Fruit fly (Drosophila melanogaster) whole organism, embryonic: ENCODE data around the gene Cipc.

ENCODE experiments used
- ATbp ChIP-seq: fragments of 200-800 bp; sonication (Bioruptor generic); optimal IDR thresholded peaks from 2 replicates; lab custom pipeline; 2017; ENCODE audit warnings: missing biosample characterization, mild to moderate bottlenecking, missing genetic modification characterization, missing genetic modification reagents
- CG11398 ChIP-seq: fragments of 200-800 bp; sonication (Bioruptor generic); optimal IDR thresholded peaks from 2 replicates; lab custom pipeline; 2016; ENCODE audit warnings: missing biosample characterization, missing genetic modification characterization
- CG12744 ChIP-seq: fragments of 200-800 bp; sonication (Bioruptor generic); optimal IDR thresholded peaks from 2 replicates; lab custom pipeline; 2016; ENCODE audit warnings: missing biosample characterization, missing genetic modification characterization
- CG1602 ChIP-seq: fragments of 200-800 bp; sonication (Bioruptor generic); optimal IDR thresholded peaks from 3 replicates; lab custom pipeline; 2016; ENCODE audit warnings: missing biosample characterization, missing genetic modification characterization
- CG16813 ChIP-seq: fragments of 200-800 bp; sonication (Bioruptor generic); IDR thresholded peaks from 3 replicates; pipeline ENCODE4 v1.3.6; 2022; ENCODE audit warnings: missing biosample characterization, missing genetic modification characterization; ENCODE audit not compliant: partially characterized antibody
- CG17361 ChIP-seq: fragments of 200-800 bp; sonication (Bioruptor generic); IDR thresholded peaks from 3 replicates; pipeline ENCODE4 v1.3.6; 2022; ENCODE audit warnings: missing biosample characterization, missing genetic modification characterization
- CG1832 ChIP-seq: fragments of 200-800 bp; sonication (Bioruptor generic); optimal IDR thresholded peaks from 2 replicates; lab custom pipeline; 2017; ENCODE audit warnings: missing biosample characterization, mild to moderate bottlenecking, missing genetic modification characterization, inconsistent platforms
- CG18476 ChIP-seq: fragments of 200-800 bp; sonication (Bioruptor generic); optimal IDR thresholded peaks from 2 replicates; lab custom pipeline; 2016; ENCODE audit warnings: missing biosample characterization, mild to moderate bottlenecking, missing genetic modification characterization
- CG18764 ChIP-seq: fragments of 200-800 bp; sonication (Bioruptor generic); optimal IDR thresholded peaks from 3 replicates; lab custom pipeline; 2016; ENCODE audit warnings: missing biosample characterization, missing genetic modification characterization
- CG2678 ChIP-seq: fragments of 200-800 bp; sonication (Bioruptor generic); optimal IDR thresholded peaks from 3 replicates; lab custom pipeline; 2019; ENCODE audit warnings: missing biosample characterization, mild to moderate bottlenecking, missing genetic modification characterization, moderate library complexity
- CG31441 ChIP-seq: fragments of 200-800 bp; sonication (Bioruptor generic); IDR thresholded peaks from 2 replicates; pipeline ENCODE4 v1.3.6; 2022; ENCODE audit warnings: missing biosample characterization, missing genetic modification characterization
- CG3281 ChIP-seq: fragments of 200-800 bp; sonication (Bioruptor generic); optimal IDR thresholded peaks from 3 replicates; lab custom pipeline; 2017; ENCODE audit warnings: missing biosample characterization, mild to moderate bottlenecking, missing genetic modification characterization
- CG34422 ChIP-seq: fragments of 200-800 bp; sonication (Bioruptor generic); IDR thresholded peaks from 3 replicates; pipeline ENCODE4 v1.3.6; 2022; ENCODE audit warnings: missing biosample characterization, missing genetic modification characterization
- CG3726 ChIP-seq: fragments of 200-800 bp; sonication (Bioruptor generic); IDR thresholded peaks from 3 replicates; pipeline ENCODE4, ENCODE4 v1.3.6; 2022; ENCODE audit warnings: missing biosample characterization, missing genetic modification characterization
- CG4707 ChIP-seq: fragments of 200-800 bp; sonication (Bioruptor generic); optimal IDR thresholded peaks from 2 replicates; lab custom pipeline; 2018; ENCODE audit warnings: missing biosample characterization, mild to moderate bottlenecking, missing genetic modification characterization, moderate library complexity
- CG4730 ChIP-seq: fragments of 200-800 bp; sonication (Bioruptor generic); IDR thresholded peaks from 2 replicates; pipeline ENCODE4 v1.3.6; 2022; ENCODE audit warnings: missing biosample characterization, missing genetic modification characterization
- CG5953 ChIP-seq: fragments of 200-800 bp; sonication (Bioruptor generic); IDR thresholded peaks from 2 replicates; pipeline ENCODE4 v1.3.6; 2022; ENCODE audit warnings: missing biosample characterization, missing genetic modification characterization
- CG6175 ChIP-seq: fragments of 200-800 bp; sonication (Bioruptor generic); IDR thresholded peaks from 3 replicates; pipeline ENCODE4 v1.3.6; 2022; ENCODE audit warnings: missing biosample characterization, missing genetic modification characterization
- CG7839 ChIP-seq: fragments of 200-800 bp; sonication (Bioruptor generic); optimal IDR thresholded peaks from 3 replicates; lab custom pipeline; 2018; ENCODE audit warnings: missing biosample characterization, mild to moderate bottlenecking, missing genetic modification characterization, moderate library complexity
- CG8089 ChIP-seq: fragments of 200-800 bp; sonication (Bioruptor generic); optimal IDR thresholded peaks from 3 replicates; lab custom pipeline; 2016; ENCODE audit warnings: missing biosample characterization, missing genetic modification characterization
- CG8478 ChIP-seq: fragments of >200 bp; optimal IDR thresholded peaks from 2 replicates; lab custom pipeline; 2018
- CG9437 ChIP-seq: fragments of 200-800 bp; sonication (Bioruptor generic); optimal IDR thresholded peaks from 2 replicates; lab custom pipeline; 2018; ENCODE audit warnings: missing biosample characterization, mild to moderate bottlenecking, missing genetic modification characterization
- CG9727 ChIP-seq: fragments of 200-800 bp; sonication (Bioruptor generic); optimal IDR thresholded peaks from 3 replicates; lab custom pipeline; 2017; ENCODE audit warnings: missing biosample characterization, mild to moderate bottlenecking, missing genetic modification characterization
- D ChIP-seq, 2 experiments: fragments of 200-800 bp in 1 of 2; fragments of >200 bp in 1 of 2; sonication (Bioruptor generic) in 1 of 2; optimal IDR thresholded peaks; 2 replicates in 1 of 2; 3 replicates in 1 of 2; lab custom pipeline; 2017; ENCODE audit warnings: mild to moderate bottlenecking in 1 of 2, missing biosample characterization in 1 of 2, missing genetic modification characterization in 1 of 2, missing genetic modification reagents in 1 of 2
- ERR ChIP-seq: fragments of 200-800 bp; sonication (Bioruptor generic); optimal IDR thresholded peaks from 2 replicates; lab custom pipeline; 2016; ENCODE audit warnings: missing biosample characterization, missing genetic modification characterization
- H15 ChIP-seq: fragments of 200-800 bp; sonication (Bioruptor generic); IDR thresholded peaks from 3 replicates; pipeline ENCODE4 v1.3.6; 2022; ENCODE audit warnings: missing biosample characterization, missing genetic modification characterization
- HLH3B ChIP-seq: fragments of 200-800 bp; sonication (Bioruptor generic); IDR thresholded peaks from 2 replicates; pipeline ENCODE4 v1.3.6; 2022; ENCODE audit warnings: missing biosample characterization, missing genetic modification characterization
- Hr39 ChIP-seq: fragments of >200 bp; optimal IDR thresholded peaks from 2 replicates; lab custom pipeline; 2017
- Mes4 ChIP-seq: fragments of 200-800 bp; sonication (Bioruptor generic); optimal IDR thresholded peaks from 2 replicates; lab custom pipeline; 2016; ENCODE audit warnings: missing biosample characterization, missing genetic modification characterization
- NK7.1 ChIP-seq: fragments of 200-800 bp; sonication (Bioruptor generic); optimal IDR thresholded peaks from 3 replicates; lab custom pipeline; 2016; ENCODE audit warnings: missing biosample characterization, missing genetic modification characterization
- Optix ChIP-seq: fragments of 200-800 bp; sonication (Bioruptor generic); IDR thresholded peaks from 3 replicates; pipeline ENCODE4 v1.3.6; 2022; ENCODE audit warnings: missing biosample characterization, missing genetic modification characterization
- Ptx1 ChIP-seq: fragments of 200-800 bp; sonication (Bioruptor generic); IDR thresholded peaks from 2 replicates; pipeline ENCODE4 v1.3.6; 2022; ENCODE audit warnings: missing biosample characterization, missing genetic modification characterization
- Rx ChIP-seq: fragments of 200-800 bp; sonication (Bioruptor generic); IDR thresholded peaks from 2 replicates; pipeline ENCODE4 v1.3.6; 2022; ENCODE audit warnings: missing biosample characterization, missing genetic modification characterization
- ase ChIP-seq: fragments of 200-800 bp; sonication (Bioruptor generic); IDR thresholded peaks from 3 replicates; pipeline ENCODE4 v1.3.6; 2022; ENCODE audit warnings: missing biosample characterization, missing genetic modification characterization
- ci ChIP-seq: fragments of 200-800 bp; sonication (Bioruptor generic); IDR thresholded peaks from 3 replicates; pipeline ENCODE4 v1.3.6; 2022; ENCODE audit warnings: missing biosample characterization, missing genetic modification characterization
- crc ChIP-seq: fragments of 200-800 bp; sonication (Bioruptor generic); optimal IDR thresholded peaks from 2 replicates; lab custom pipeline; 2016; ENCODE audit warnings: missing biosample characterization, missing genetic modification characterization
- dpn ChIP-seq, 2 experiments: fragments of 200-800 bp; sonication (Bioruptor generic); optimal IDR thresholded peaks; 3 replicates each; lab custom pipeline; 2016; ENCODE audit warnings: missing biosample characterization in 2 of 2, missing genetic modification characterization in 2 of 2
- fd96Cb ChIP-seq: fragments of 200-800 bp; sonication (Bioruptor generic); optimal IDR thresholded peaks from 2 replicates; lab custom pipeline; 2018; ENCODE audit warnings: missing biosample characterization, mild to moderate bottlenecking, missing genetic modification characterization, moderate library complexity
- lab ChIP-seq: fragments of 200-800 bp; sonication (Bioruptor generic); optimal IDR thresholded peaks from 3 replicates; lab custom pipeline; 2017; ENCODE audit warnings: missing biosample characterization, missing genetic modification characterization, mild to moderate bottlenecking, moderate library complexity, missing genetic modification reagents
- lilli ChIP-seq: fragments of 200-800 bp; sonication (Bioruptor generic); optimal IDR thresholded peaks from 3 replicates; lab custom pipeline; 2016; ENCODE audit warnings: missing biosample characterization, missing genetic modification characterization
- mld ChIP-seq: fragments of 200-800 bp; sonication (Bioruptor generic); IDR thresholded peaks from 3 replicates; pipeline ENCODE4 v1.3.6; 2022; ENCODE audit warnings: missing biosample characterization, missing genetic modification characterization; ENCODE audit not compliant: partially characterized antibody
- nom ChIP-seq: fragments of 200-800 bp; sonication (Bioruptor generic); optimal IDR thresholded peaks from 2 replicates; lab custom pipeline; 2017; ENCODE audit warnings: missing biosample characterization, missing genetic modification characterization, mild to moderate bottlenecking, moderate library complexity, missing genetic modification reagents
- otp ChIP-seq: fragments of 200-800 bp; sonication (Bioruptor generic); IDR thresholded peaks from 3 replicates; pipeline ENCODE4, ENCODE4 v1.3.6; 2022; ENCODE audit warnings: missing biosample characterization, missing genetic modification characterization
- peb ChIP-seq: fragments of 200-800 bp; sonication (Bioruptor generic); IDR thresholded peaks from 2 replicates; pipeline ENCODE4 v1.3.6; 2022; ENCODE audit warnings: missing biosample characterization, missing genetic modification characterization
- row ChIP-seq: fragments of 200-800 bp; sonication (Bioruptor generic); IDR thresholded peaks from 3 replicates; pipeline ENCODE4 v1.3.6; 2022; ENCODE audit warnings: missing biosample characterization, missing genetic modification characterization
- sd ChIP-seq: fragments of 200-800 bp; sonication (Bioruptor generic); optimal IDR thresholded peaks from 3 replicates; lab custom pipeline; 2018; ENCODE audit warnings: missing biosample characterization, mild to moderate bottlenecking, missing genetic modification characterization, moderate library complexity
- slp2 ChIP-seq: fragments of 200-800 bp; sonication (Bioruptor generic); optimal IDR thresholded peaks from 2 replicates; lab custom pipeline; 2016; ENCODE audit warnings: missing biosample characterization, missing genetic modification characterization
- ssp ChIP-seq: fragments of 200-800 bp; sonication (Bioruptor generic); IDR thresholded peaks from 2 replicates; pipeline ENCODE4 v1.3.6; 2022; ENCODE audit warnings: missing biosample characterization, missing genetic modification characterization
- vnd ChIP-seq: fragments of 200-800 bp; sonication (Bioruptor generic); IDR thresholded peaks from 3 replicates; pipeline ENCODE4 v1.3.6; 2022; ENCODE audit warnings: missing biosample characterization, missing genetic modification characterization; ENCODE audit not compliant: partially characterized antibody
- vvl ChIP-seq: fragments of 200-800 bp; sonication (Bioruptor generic); IDR thresholded peaks from 2 replicates; pipeline ENCODE4 v1.3.6; 2022; ENCODE audit warnings: missing biosample characterization, missing genetic modification characterization
- zfh1 ChIP-seq: fragments of 200-800 bp; sonication (Bioruptor generic); IDR thresholded peaks from 3 replicates; pipeline ENCODE4 v1.3.6; 2022; ENCODE audit warnings: missing biosample characterization, missing genetic modification characterization

The Cipc gene

dm6 chr3R:26072477-26072876 lies 34.2 kb upstream of the Cipc start (continued):
- 0 out of 3 replicates have a peak, but pooled peaks have one; percentile 22 for TF ChIP-seq otp (GFP tag; lab: Robert Waterston, UW)
- TF ChIP-seq vvl (GFP tag; lab: Robert Waterston, UW), result peak; percentile 80
- TF ChIP-seq CG7839 (tag; lab: Kevin White, UChicago), result no peak
- TF ChIP-seq mld (GFP tag; lab: Robert Waterston, UW), result no peak
- TF ChIP-seq lilli (GFP tag; lab: Kevin White, UChicago), result no peak
- TF ChIP-seq CG6175 (GFP tag; lab: Robert Waterston, UW), result no peak
- peak; percentile 24; the same call in 1 of the 2 replicates for TF ChIP-seq CG31441
- no peak for TF ChIP-seq CG18476 (GFP tag; lab: Kevin White, UChicago)
- peak; percentile 79 for TF ChIP-seq ci (GFP tag; lab: Robert Waterston, UW)
- no peak for TF ChIP-seq CG8089 (GFP tag; lab: Kevin White, UChicago)
- TF ChIP-seq H15 (GFP tag; lab: Robert Waterston, UW), result no peak
- peak; percentile 15 for TF ChIP-seq CG1602 (GFP tag; lab: Kevin White, UChicago)
- TF ChIP-seq ssp (GFP tag; lab: Robert Waterston, UW), result 0 out of 2 replicates have a peak, but pooled peaks have one; percentile 7
- no peak for TF ChIP-seq CG3281 (GFP tag; lab: Kevin White, UChicago)
- TF ChIP-seq Mes4, result no peak
- TF ChIP-seq CG12744 (GFP tag; lab: Kevin White, UChicago), result no peak
- TF ChIP-seq vnd (GFP tag; lab: Robert Waterston, UW), result no peak
- TF ChIP-seq ERR (GFP tag; lab: Kevin White, UChicago), result no peak
- TF ChIP-seq D (optimal IDR thresholded peaks at IDR 0.05; lab: Kevin White, UChicago), result no peak
- TF ChIP-seq D (GFP tag; optimal IDR thresholded peaks at IDR 0.05; lab: Kevin White, UChicago), result peak; percentile 25
- TF ChIP-seq lab (GFP tag; lab: Kevin White, UChicago), result no peak
- peak in 1 of 2 experiments; percentile 6 for TF ChIP-seq dpn (GFP tag; optimal IDR thresholded peaks at IDR 0.05; lab: Kevin White, UChicago)
- peak; percentile 32 for TF ChIP-seq nom (GFP tag; lab: Kevin White, UChicago)
- peak; percentile 35; the same call in 1 of the 2 replicates for TF ChIP-seq peb
- TF ChIP-seq slp2 (GFP tag; lab: Kevin White, UChicago), result no peak
- 0 out of 3 replicates have a peak, but pooled peaks have one; percentile 47 for TF ChIP-seq CG34422 (GFP tag; lab: Robert Waterston, UW)
- no peak for TF ChIP-seq CG18764
- TF ChIP-seq CG11398 (GFP tag; lab: Kevin White, UChicago), result no peak
- no peak for TF ChIP-seq CG2678 (tag; lab: Kevin White, UChicago)
- TF ChIP-seq CG5953 (GFP tag; lab: Robert Waterston, UW), result peak; percentile 45; the same call in 1 of the 2 replicates
- peak; percentile 36; the same call in 1 of the 2 replicates for TF ChIP-seq Ptx1 (GFP tag; lab: Robert Waterston, UW)
- TF ChIP-seq CG17361 (GFP tag; lab: Robert Waterston, UW), result 0 out of 3 replicates have a peak, but pooled peaks have one; percentile 23
- TF ChIP-seq row (GFP tag; lab: Robert Waterston, UW), result peak; percentile 48; the same call in 1 of the 3 replicates
- peak; percentile 26 for TF ChIP-seq ATbp
- no peak for TF ChIP-seq Hr39 (lab: Kevin White, UChicago)
- TF ChIP-seq Optix (GFP tag; lab: Robert Waterston, UW), result 0 out of 3 replicates have a peak, but pooled peaks have one; percentile 36
- TF ChIP-seq fd96Cb (tag; lab: Kevin White, UChicago), result peak; percentile 28
- peak; percentile 75 for TF ChIP-seq zfh1 (GFP tag; lab: Robert Waterston, UW)
- TF ChIP-seq ase (GFP tag; lab: Robert Waterston, UW), result no peak
- TF ChIP-seq Rx, result peak; percentile 37; the same call in 1 of the 2 replicates
- TF ChIP-seq CG16813 (GFP tag; lab: Robert Waterston, UW), result no peak
- TF ChIP-seq CG9727 (GFP tag; lab: Kevin White, UChicago), result peak; percentile 14
- TF ChIP-seq sd (tag; lab: Kevin White, UChicago), result no peak
- no peak for TF ChIP-seq CG3726
- no peak for TF ChIP-seq NK7.1 (GFP tag; lab: Kevin White, UChicago)
- TF ChIP-seq HLH3B (GFP tag; lab: Robert Waterston, UW), result peak; percentile 46; the same call in 1 of the 2 replicates
- TF ChIP-seq crc (GFP tag; lab: Kevin White, UChicago), result no peak
- no peak for TF ChIP-seq CG8478 (lab: Kevin White, UChicago)
- peak; percentile 31 for TF ChIP-seq CG4707
- no peak for TF ChIP-seq CG1832 (GFP tag; lab: Kevin White, UChicago)
- TF ChIP-seq CG4730, result no peak
- TF ChIP-seq CG9437 (GFP tag; lab: Kevin White, UChicago), result no peak
